Worm (Caenorhabditis elegans) whole organism, L4/young adult: ENCODE measurements around the gene nlp-26.

Source experiments
- dao-5 ChIP-seq: sonication (generic microtip); optimal IDR thresholded peaks from 2 replicates; lab custom pipeline; 2016; ENCODE audit warnings: missing genotype, missing genetic modification characterization, moderate library complexity, missing compliant biosample characterization
- him-1 ChIP-seq: sonication (generic microtip); optimal IDR thresholded peaks from 2 replicates; lab custom pipeline; 2016; ENCODE audit warnings: missing genotype, missing genetic modification reagents, missing genetic modification characterization, missing compliant biosample characterization

- TF ChIP-seq dao-5 (tag; lab: Kevin White, UChicago) (no peak), him-1 (tag; lab: Kevin White, UChicago) (no peak)
Observed at ce11 chrV:19634197-19634596, 20.9 kb downstream of the nlp-26 start.
